Fruit fly (Drosophila melanogaster) whole organism, embryonic: ENCODE results near the gene mthl1.

Source experiments
- Asciz ChIP-seq: fragments of 200-800 bp; sonication (Bioruptor generic); optimal IDR thresholded peaks from 2 replicates; lab custom pipeline; 2017; ENCODE audit warnings: missing biosample characterization, mild to moderate bottlenecking, missing genetic modification characterization, missing genetic modification reagents
- Atf6 ChIP-seq: fragments of 200-800 bp; sonication (Bioruptor generic); IDR thresholded peaks from 2 replicates; pipeline ENCODE4 v1.3.6; 2022; ENCODE audit warnings: missing biosample characterization, missing genetic modification characterization
- Blimp-1 ChIP-seq: fragments of 200-800 bp; sonication (Bioruptor generic); optimal IDR thresholded peaks from 3 replicates; lab custom pipeline; 2018; ENCODE audit warnings: missing biosample characterization, missing genetic modification characterization, mild to moderate bottlenecking, moderate library complexity, missing genetic modification reagents
- CG10321 ChIP-seq: fragments of 200-800 bp; sonication (Bioruptor generic); IDR thresholded peaks from 2 replicates; pipeline ENCODE4 v1.3.6; 2022; ENCODE audit warnings: missing biosample characterization, missing genetic modification characterization
- CG10462 ChIP-seq: fragments of 200-800 bp; sonication (Bioruptor generic); optimal IDR thresholded peaks from 2 replicates; lab custom pipeline; 2016; ENCODE audit warnings: missing biosample characterization, missing genetic modification characterization
- CG10565 ChIP-seq: fragments of 200-800 bp; sonication (Bioruptor generic); optimal IDR thresholded peaks from 3 replicates; lab custom pipeline; 2016; ENCODE audit warnings: missing biosample characterization, mild to moderate bottlenecking, missing genetic modification characterization
- CG12071 ChIP-seq: fragments of 200-800 bp; sonication (Bioruptor generic); optimal IDR thresholded peaks from 3 replicates; lab custom pipeline; 2018; ENCODE audit warnings: missing biosample characterization, mild to moderate bottlenecking, missing genetic modification characterization
- CG12104 ChIP-seq: fragments of 200-800 bp; sonication (Bioruptor generic); optimal IDR thresholded peaks from 3 replicates; lab custom pipeline; 2016; ENCODE audit warnings: missing biosample characterization, missing genetic modification characterization
- CG12236 ChIP-seq: fragments of 200-800 bp; sonication (Bioruptor generic); optimal IDR thresholded peaks from 2 replicates; lab custom pipeline; 2016; ENCODE audit warnings: missing biosample characterization, missing genetic modification characterization
- CG13894 ChIP-seq: fragments of 200-800 bp; sonication (Bioruptor generic); optimal IDR thresholded peaks from 3 replicates; lab custom pipeline; 2018; ENCODE audit warnings: missing biosample characterization, mild to moderate bottlenecking, missing genetic modification characterization, moderate library complexity
- CG14050 ChIP-seq: fragments of 200-800 bp; sonication (Bioruptor generic); IDR thresholded peaks from 3 replicates; pipeline ENCODE4 v1.3.6; 2022; ENCODE audit warnings: missing biosample characterization, missing genetic modification characterization
- CG15011 ChIP-seq: fragments of 200-800 bp; sonication (Bioruptor generic); optimal IDR thresholded peaks from 3 replicates; lab custom pipeline; 2018; ENCODE audit warnings: missing biosample characterization, mild to moderate bottlenecking, missing genetic modification characterization
- CG15269 ChIP-seq: fragments of 200-800 bp; sonication (Bioruptor generic); optimal IDR thresholded peaks from 2 replicates; lab custom pipeline; 2018; ENCODE audit warnings: missing biosample characterization, mild to moderate bottlenecking, missing genetic modification characterization, moderate library complexity
- CG1529 ChIP-seq: fragments of 200-800 bp; sonication (Bioruptor generic); optimal IDR thresholded peaks from 3 replicates; lab custom pipeline; 2018; ENCODE audit warnings: missing biosample characterization, missing genetic modification characterization
- CG16863 ChIP-seq: fragments of 200-800 bp; sonication (Bioruptor generic); optimal IDR thresholded peaks from 3 replicates; lab custom pipeline; 2016; ENCODE audit warnings: missing biosample characterization, missing genetic modification characterization
- CG17361 ChIP-seq: fragments of 200-800 bp; sonication (Bioruptor generic); IDR thresholded peaks from 3 replicates; pipeline ENCODE4 v1.3.6; 2022; ENCODE audit warnings: missing biosample characterization, missing genetic modification characterization
- CG1792 ChIP-seq: fragments of 200-800 bp; sonication (Bioruptor generic); optimal IDR thresholded peaks from 2 replicates; lab custom pipeline; 2016; ENCODE audit warnings: missing biosample characterization, missing genetic modification characterization
- CG18764 ChIP-seq: fragments of 200-800 bp; sonication (Bioruptor generic); optimal IDR thresholded peaks from 3 replicates; lab custom pipeline; 2016; ENCODE audit warnings: missing biosample characterization, missing genetic modification characterization
- CG2889 ChIP-seq: fragments of 200-800 bp; sonication (Bioruptor generic); IDR thresholded peaks from 3 replicates; pipeline ENCODE4 v1.3.6; 2022; ENCODE audit warnings: missing biosample characterization, missing genetic modification characterization
- CG4360 ChIP-seq: fragments of 200-800 bp; sonication (Bioruptor generic); IDR thresholded peaks from 2 replicates; pipeline ENCODE4 v1.3.6; 2022; ENCODE audit warnings: missing biosample characterization, missing genetic modification characterization
- CG6175 ChIP-seq: fragments of 200-800 bp; sonication (Bioruptor generic); IDR thresholded peaks from 3 replicates; pipeline ENCODE4 v1.3.6; 2022; ENCODE audit warnings: missing biosample characterization, missing genetic modification characterization
- CG6813 ChIP-seq: fragments of 200-800 bp; sonication (Bioruptor generic); optimal IDR thresholded peaks from 2 replicates; lab custom pipeline; 2017; ENCODE audit warnings: missing biosample characterization, missing genetic modification characterization, mild to moderate bottlenecking, moderate library complexity, missing genetic modification reagents
- CG9797 ChIP-seq: fragments of 200-800 bp; sonication (Bioruptor generic); optimal IDR thresholded peaks from 3 replicates; lab custom pipeline; 2018; ENCODE audit warnings: missing biosample characterization, mild to moderate bottlenecking, missing genetic modification characterization
- CTCF ChIP-seq: fragments of 200-800 bp; sonication (Bioruptor generic); optimal IDR thresholded peaks from 2 replicates; lab custom pipeline; 2017; ENCODE audit warnings: missing biosample characterization, mild to moderate bottlenecking, missing genetic modification characterization, moderate library complexity
- Dref ChIP-seq: fragments of 200-800 bp; sonication (Bioruptor generic); IDR thresholded peaks from 2 replicates; pipeline ENCODE4 v1.3.6; 2022; ENCODE audit warnings: missing biosample characterization, missing genetic modification characterization
- GATAe ChIP-seq: fragments of 200-800 bp; sonication (Bioruptor generic); conservative IDR thresholded peaks from 2 replicates; pipeline ENCODE4 v1.3.6; 2022; ENCODE audit warnings: missing biosample characterization, missing genetic modification characterization
- H15 ChIP-seq: fragments of 200-800 bp; sonication (Bioruptor generic); IDR thresholded peaks from 3 replicates; pipeline ENCODE4 v1.3.6; 2022; ENCODE audit warnings: missing biosample characterization, missing genetic modification characterization
- HLH4C ChIP-seq: fragments of 200-800 bp; sonication (Bioruptor generic); IDR thresholded peaks from 3 replicates; pipeline ENCODE4 v1.3.6; 2022; ENCODE audit warnings: missing biosample characterization, missing genetic modification characterization; ENCODE audit not compliant: partially characterized antibody
- HmgD ChIP-seq: fragments of 200-800 bp; sonication (Bioruptor generic); optimal IDR thresholded peaks from 3 replicates; lab custom pipeline; 2016; ENCODE audit warnings: missing biosample characterization, missing genetic modification characterization
- Hsf ChIP-seq: fragments of 200-800 bp; sonication (Bioruptor generic); optimal IDR thresholded peaks from 3 replicates; lab custom pipeline; 2016; ENCODE audit warnings: missing biosample characterization, missing genetic modification characterization
- Optix ChIP-seq: fragments of 200-800 bp; sonication (Bioruptor generic); IDR thresholded peaks from 3 replicates; pipeline ENCODE4 v1.3.6; 2022; ENCODE audit warnings: missing biosample characterization, missing genetic modification characterization
- Sry-δ ChIP-seq: fragments of 200-800 bp; sonication (Bioruptor generic); optimal IDR thresholded peaks from 2 replicates; lab custom pipeline; 2016; ENCODE audit warnings: missing biosample characterization, missing genetic modification characterization
- Tbp ChIP-seq: fragments of >200 bp; optimal IDR thresholded peaks from 2 replicates; lab custom pipeline; 2018; ENCODE audit warnings: missing biosample characterization, missing genetic modification characterization
- amos ChIP-seq: fragments of 200-800 bp; sonication (Bioruptor generic); IDR thresholded peaks from 2 replicates; pipeline ENCODE4 v1.3.6; 2022; ENCODE audit warnings: missing biosample characterization, missing genetic modification characterization; ENCODE audit not compliant: partially characterized antibody
- ara ChIP-seq: fragments of 200-800 bp; sonication (Bioruptor generic); IDR thresholded peaks from 2 replicates; pipeline ENCODE4 v1.3.6; 2022; ENCODE audit warnings: missing biosample characterization, missing genetic modification characterization
- az2 ChIP-seq: fragments of 200-800 bp; sonication (Bioruptor generic); optimal IDR thresholded peaks from 3 replicates; lab custom pipeline; 2016; ENCODE audit warnings: missing biosample characterization, missing genetic modification characterization
- bigmax ChIP-seq: fragments of 200-800 bp; sonication (Bioruptor generic); optimal IDR thresholded peaks from 2 replicates; lab custom pipeline; 2018; ENCODE audit warnings: missing biosample characterization, mild to moderate bottlenecking, missing genetic modification characterization
- btn ChIP-seq: fragments of 200-800 bp; sonication (Bioruptor generic); optimal IDR thresholded peaks from 2 replicates; lab custom pipeline; 2016; ENCODE audit warnings: missing biosample characterization, missing genetic modification characterization
- dpn ChIP-seq, 2 experiments: fragments of 200-800 bp; sonication (Bioruptor generic); optimal IDR thresholded peaks; 3 replicates each; lab custom pipeline; 2016; ENCODE audit warnings: missing biosample characterization in 2 of 2, missing genetic modification characterization in 2 of 2
- eve ChIP-seq, 2 experiments: fragments of >200 bp; optimal IDR thresholded peaks; 2 replicates each; lab custom pipeline; 2017; ENCODE audit warnings: missing biosample characterization in 2 of 2, missing genetic modification characterization in 2 of 2
- hkb ChIP-seq, 2 experiments: fragments of 200-800 bp in 1 of 2; fragments of >200 bp in 1 of 2; sonication (Bioruptor generic) in 1 of 2; IDR thresholded peaks in 1 of 2; optimal IDR thresholded peaks in 1 of 2; 2 replicates each; pipeline versions ENCODE4 v1.3.6 to Lab custom; 2017 to 2022; ENCODE audit warnings: missing biosample characterization in 1 of 2, missing genetic modification characterization in 1 of 2
- jigr1 ChIP-seq: fragments of 200-800 bp; sonication (Bioruptor generic); IDR thresholded peaks from 3 replicates; pipeline ENCODE4 v1.3.6; 2022; ENCODE audit warnings: missing biosample characterization, missing genetic modification characterization
- knrl ChIP-seq: fragments of 200-800 bp; sonication (Bioruptor generic); IDR thresholded peaks from 3 replicates; pipeline ENCODE4 v1.3.6; 2022; ENCODE audit warnings: missing biosample characterization, missing genetic modification characterization; ENCODE audit not compliant: partially characterized antibody
- nerfin-1 ChIP-seq: fragments of 200-800 bp; sonication (Bioruptor generic); optimal IDR thresholded peaks from 3 replicates; lab custom pipeline; 2019; ENCODE audit warnings: missing biosample characterization, mild to moderate bottlenecking, missing genetic modification characterization, moderate library complexity
- prd ChIP-seq, 3 experiments: fragments of >200 bp in 2 of 3; fragments of 200-800 bp in 1 of 3; sonication (Bioruptor generic) in 1 of 3; optimal IDR thresholded peaks in 2 of 3; IDR thresholded peaks in 1 of 3; 2 replicates in 2 of 3; 3 replicates in 1 of 3; pipeline versions ENCODE4 v1.3.6 to Lab custom; 2017 to 2022; ENCODE audit warnings: missing biosample characterization in 1 of 3, missing genetic modification characterization in 1 of 3
- sim ChIP-seq: fragments of 200-800 bp; sonication (Bioruptor generic); IDR thresholded peaks from 2 replicates; pipeline ENCODE4 v1.3.6; 2022; ENCODE audit warnings: missing biosample characterization, missing genetic modification characterization
- sima ChIP-seq: fragments of 200-800 bp; sonication (Bioruptor generic); optimal IDR thresholded peaks from 2 replicates; lab custom pipeline; 2016; ENCODE audit warnings: missing biosample characterization, missing genetic modification characterization
- sisA ChIP-seq: fragments of 200-800 bp; sonication (Bioruptor generic); IDR thresholded peaks from 2 replicates; pipeline ENCODE4 v1.3.6; 2022; ENCODE audit warnings: missing biosample characterization, missing genetic modification characterization
- sob ChIP-seq: fragments of 200-800 bp; sonication (Bioruptor generic); IDR thresholded peaks from 2 replicates; pipeline ENCODE4 v1.3.6; 2022; ENCODE audit warnings: missing biosample characterization, missing genetic modification characterization
- usp ChIP-seq: fragments of >200 bp; optimal IDR thresholded peaks from 2 replicates; lab custom pipeline; 2017; ENCODE audit warnings: missing biosample characterization, missing genetic modification characterization
- zen2 ChIP-seq: fragments of 200-800 bp; sonication (Bioruptor generic); IDR thresholded peaks from 3 replicates; pipeline ENCODE4 v1.3.6; 2022; ENCODE audit warnings: missing biosample characterization, missing genetic modification characterization; ENCODE audit not compliant: partially characterized antibody

Gene mthl1

DNA sequence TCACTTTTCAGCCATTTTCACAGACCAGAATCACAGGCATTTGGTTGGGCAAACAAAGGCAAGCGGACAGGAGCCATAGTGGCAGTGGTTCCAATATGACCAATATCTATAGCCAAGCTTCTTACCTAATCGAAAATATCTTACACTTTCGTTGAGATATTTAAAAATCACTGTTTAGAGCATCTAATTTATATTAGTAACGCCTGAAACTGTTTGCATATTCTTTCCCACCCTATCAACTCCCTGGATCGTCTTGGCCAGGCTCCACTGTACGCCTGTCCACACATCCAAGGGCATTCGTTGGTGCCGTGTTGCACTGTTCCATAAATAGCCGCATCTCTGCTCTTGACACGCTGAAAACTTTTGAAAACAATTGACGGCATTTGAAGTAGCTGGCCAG lies 49.7 kb downstream of the mthl1 start (continued):
- TF ChIP-seq Hsf (GFP tag; lab: Kevin White, UChicago) (peak; percentile 25), HmgD (no peak), CG9797 (GFP tag; lab: Kevin White, UChicago) (no peak), sisA (GFP tag; lab: Robert Waterston, UW) (peak; percentile 65; the same call in 1 of the 2 replicates), CTCF (GFP tag; lab: Kevin White, UChicago) (no peak), knrl (GFP tag; lab: Robert Waterston, UW) (no peak), Tbp (GFP tag; lab: Kevin White, UChicago) (no peak), CG15269 (tag; lab: Kevin White, UChicago) (peak; percentile 14), CG2889 (GFP tag; lab: Robert Waterston, UW) (no peak), Asciz (no peak), CG12236 (GFP tag; lab: Kevin White, UChicago) (no peak), CG16863 (GFP tag; lab: Kevin White, UChicago) (no peak), CG1529 (GFP tag; lab: Kevin White, UChicago) (no peak), Dref (GFP tag; lab: Robert Waterston, UW) (no peak), eve (GFP tag; optimal IDR thresholded peaks at IDR 0.05; lab: Kevin White, UChicago) (no peak), CG4360 (no peak), usp (GFP tag; lab: Kevin White, UChicago) (no peak), CG10462 (no peak), CG15011 (no peak), sob (GFP tag; lab: Robert Waterston, UW) (no peak), Optix (GFP tag; lab: Robert Waterston, UW) (no peak), CG10321 (GFP tag; lab: Robert Waterston, UW) (no peak), prd (optimal IDR thresholded peaks at IDR 0.05; lab: Kevin White, UChicago) (no peak), prd (GFP tag; IDR thresholded peaks at IDR 0.05; lab: Robert Waterston, UW) (peak; percentile 33; the same call in 1 of the 3 replicates), zen2 (no peak), CG6813 (GFP tag; lab: Kevin White, UChicago) (no peak)

- TF ChIP-seq az2 (GFP tag; lab: Kevin White, UChicago) (peak; percentile 90), ara (GFP tag; lab: Robert Waterston, UW) (peak; percentile 93), jigr1 (GFP tag; lab: Robert Waterston, UW) (peak; percentile 76; the same call in 2 of the 3 replicates), Atf6 (GFP tag; lab: Robert Waterston, UW) (peak; percentile 66; the same call in 1 of the 2 replicates), CG18764 (GFP tag; lab: Kevin White, UChicago) (peak; percentile 81), CG12236 (GFP tag; lab: Kevin White, UChicago) (peak; percentile 70), CG12071 (peak; percentile 88), Sry-δ (GFP tag; lab: Kevin White, UChicago) (peak; percentile 44), amos (no peak), CG13894 (tag; lab: Kevin White, UChicago) (no peak), Blimp-1 (GFP tag; lab: Kevin White, UChicago) (peak; percentile 82), CG1792 (GFP tag; lab: Kevin White, UChicago) (peak; percentile 75), CG10565 (GFP tag; lab: Kevin White, UChicago) (peak; percentile 50), sima (GFP tag; lab: Kevin White, UChicago) (peak; percentile 48), dpn (GFP tag; optimal IDR thresholded peaks at IDR 0.05; lab: Kevin White, UChicago) (peak; percentile 82 to 89), nerfin-1 (peak; percentile 76), sim (GFP tag; lab: Robert Waterston, UW) (peak; percentile 79), hkb (optimal IDR thresholded peaks at IDR 0.05; lab: Kevin White, UChicago) (no peak), hkb (GFP tag; IDR thresholded peaks at IDR 0.05; lab: Robert Waterston, UW) (peak; percentile 91), CG6175 (GFP tag; lab: Robert Waterston, UW) (no peak), GATAe (GFP tag; lab: Robert Waterston, UW) (no peak), CG14050 (GFP tag; lab: Robert Waterston, UW) (peak; percentile 85), H15 (peak; percentile 83), prd (optimal IDR thresholded peaks at IDR 0.05; lab: Kevin White, UChicago) (no peak), prd (GFP tag; IDR thresholded peaks at IDR 0.05; lab: Robert Waterston, UW) (peak; percentile 91), btn (GFP tag; lab: Kevin White, UChicago) (peak; percentile 81), HLH4C (GFP tag; lab: Robert Waterston, UW) (no peak), bigmax (GFP tag; lab: Kevin White, UChicago) (no peak), eve (GFP tag; optimal IDR thresholded peaks at IDR 0.05; lab: Kevin White, UChicago) (peak in 1 of 2 experiments; percentile 93), CG12104 (GFP tag; lab: Kevin White, UChicago) (peak; percentile 67), CG17361 (peak; percentile 85)
Observed at dm6 chrX:16691440-16691839, 50.7 kb downstream of the mthl1 start.
